Worm (Caenorhabditis elegans) whole organism, young adult: ENCODE results near the gene D1022.4.

Experiments
- B0035.1 ChIP-seq: sonication (generic microtip); optimal IDR thresholded peaks from 2 replicates; lab custom pipeline; 2016; ENCODE audit warnings: missing genetic modification characterization, mild to moderate bottlenecking, missing compliant biosample characterization, missing genotype, missing genetic modification reagents
- B0261.1 ChIP-seq: sonication (generic microtip); optimal IDR thresholded peaks from 2 replicates; lab custom pipeline; 2016; ENCODE audit warnings: mild to moderate bottlenecking, missing genetic modification characterization, moderate library complexity, missing compliant biosample characterization
- C06A6.2 ChIP-seq: fragments of 200-800 bp; sonication (Bioruptor generic); conservative IDR thresholded peaks from 2 replicates; pipeline ENCODE4 v1.3.6; 2022; ENCODE audit warnings: missing genetic modification characterization, missing compliant biosample characterization
- C17E4.6 ChIP-seq: fragments of 200-800 bp; sonication (Bioruptor generic); IDR thresholded peaks from 2 replicates; pipeline ENCODE4 v1.3.6; 2022; ENCODE audit warnings: missing genetic modification reagents, missing genetic modification characterization, missing compliant biosample characterization
- F37B4.10 ChIP-seq: fragments of 200-800 bp; sonication (Bioruptor generic); IDR thresholded peaks from 2 replicates; pipeline ENCODE4 v1.3.6; 2022; ENCODE audit warnings: missing genetic modification characterization, missing compliant biosample characterization
- K11D2.4 ChIP-seq: fragments of 200-800 bp; sonication (Bioruptor generic); IDR thresholded peaks from 2 replicates; pipeline ENCODE4 v1.3.6; 2022; ENCODE audit warnings: missing genetic modification reagents, missing genetic modification characterization, missing compliant biosample characterization
- Y53F4B.3 ChIP-seq: fragments of 200-800 bp; sonication (Bioruptor generic); IDR thresholded peaks from 2 replicates; pipeline ENCODE4 v1.3.6; 2022; ENCODE audit warnings: missing genetic modification reagents, missing genetic modification characterization, missing compliant biosample characterization
- Y79H2A.3 ChIP-seq: fragments of 200-800 bp; sonication (Bioruptor generic); conservative IDR thresholded peaks from 2 replicates; pipeline ENCODE4 v1.3.6; 2022; ENCODE audit warnings: missing genetic modification reagents, missing genetic modification characterization, missing compliant biosample characterization
- ZK185.1 ChIP-seq: sonication (generic microtip); optimal IDR thresholded peaks from 2 replicates; lab custom pipeline; 2016; ENCODE audit warnings: mild to moderate bottlenecking, missing genetic modification characterization, missing compliant biosample characterization; ENCODE audit not compliant: poor library complexity, severe bottlenecking
- aptf-2 ChIP-seq: fragments of 200-800 bp; sonication (Bioruptor generic); conservative IDR thresholded peaks from 2 replicates; pipeline ENCODE4 v1.3.6; 2022; ENCODE audit warnings: missing genetic modification reagents, missing genetic modification characterization, missing compliant biosample characterization
- attf-5 ChIP-seq: fragments of 200-800 bp; sonication (Bioruptor generic); optimal IDR thresholded peaks from 2 replicates; lab custom pipeline; 2018; ENCODE audit warnings: mild to moderate bottlenecking, missing genetic modification characterization, missing compliant biosample characterization
- bed-2 ChIP-seq: fragments of 200-800 bp; sonication (Bioruptor generic); IDR thresholded peaks from 2 replicates; pipeline ENCODE4 v1.3.6; 2022; ENCODE audit warnings: missing genetic modification reagents, missing genetic modification characterization, missing compliant biosample characterization
- ceh-100 ChIP-seq: fragments of 200-800 bp; sonication (Bioruptor generic); IDR thresholded peaks from 2 replicates; pipeline ENCODE4 v1.3.6; 2022; ENCODE audit warnings: missing genetic modification reagents, missing genetic modification characterization, missing compliant biosample characterization
- ceh-58 ChIP-seq: fragments of 200-800 bp; sonication (Bioruptor generic); IDR thresholded peaks from 2 replicates; pipeline ENCODE4 v1.3.6; 2022; ENCODE audit warnings: missing genetic modification characterization, missing compliant biosample characterization
- die-1 ChIP-seq: sonication (generic microtip); optimal IDR thresholded peaks from 2 replicates; lab custom pipeline; 2016; ENCODE audit warnings: missing genotype, mild to moderate bottlenecking, missing genetic modification characterization, missing compliant biosample characterization
- dox-1 ChIP-seq: fragments of 200-800 bp; sonication (Bioruptor generic); IDR thresholded peaks from 2 replicates; pipeline ENCODE4 v1.3.6; 2022; ENCODE audit warnings: missing genetic modification reagents, missing genetic modification characterization, missing compliant biosample characterization
- egl-18 ChIP-seq: fragments of 200-800 bp; sonication (Bioruptor generic); IDR thresholded peaks from 2 replicates; pipeline ENCODE4 v1.3.6; 2022; ENCODE audit warnings: missing genetic modification reagents, missing genetic modification characterization, missing compliant biosample characterization
- fkh-3 ChIP-seq: sonication (generic microtip); optimal IDR thresholded peaks from 2 replicates; lab custom pipeline; 2016; ENCODE audit warnings: mild to moderate bottlenecking, missing genetic modification characterization, missing compliant biosample characterization
- hlh-12 ChIP-seq: sonication (generic microtip); optimal IDR thresholded peaks from 2 replicates; lab custom pipeline; 2016; ENCODE audit warnings: missing genetic modification characterization, missing compliant biosample characterization
- hmg-1.2 ChIP-seq: fragments of 200-800 bp; sonication (Bioruptor generic); IDR thresholded peaks from 2 replicates; pipeline ENCODE4 v1.3.6; 2022; ENCODE audit warnings: missing genetic modification reagents, missing genetic modification characterization, missing compliant biosample characterization
- hmg-20 ChIP-seq: fragments of 200-800 bp; sonication (Bioruptor generic); IDR thresholded peaks from 2 replicates; pipeline ENCODE4 v1.3.6; 2022; ENCODE audit warnings: missing genetic modification reagents, missing genetic modification characterization, missing compliant biosample characterization
- hrde-1 ChIP-seq: sonication (generic microtip); optimal IDR thresholded peaks from 2 replicates; lab custom pipeline; 2016; ENCODE audit warnings: missing genetic modification characterization, mild to moderate bottlenecking, missing compliant biosample characterization, moderate library complexity, missing genotype, missing genetic modification reagents, borderline replicate concordance
- let-607 ChIP-seq, 2 experiments: fragments of 200-800 bp in 1 of 2; sonication (Bioruptor generic) in 1 of 2; sonication (generic microtip) in 1 of 2; optimal IDR thresholded peaks; 2 replicates each; lab custom pipeline; 2016 to 2018; ENCODE audit warnings: mild to moderate bottlenecking in 2 of 2, missing compliant biosample characterization in 2 of 2, missing genetic modification characterization in 2 of 2, moderate library complexity in 2 of 2, missing genotype in 1 of 2
- lin-35 ChIP-seq, 3 experiments: fragments of 150-350 bp in 2 of 3; sonication (generic microtip) in 1 of 3; optimal IDR thresholded peaks; 2 replicates each; lab custom pipeline; 2014 to 2018; ENCODE audit warnings: missing biosample characterization in 3 of 3, missing genetic modification characterization in 3 of 3, missing genetic modification reagents in 3 of 3
- lin-54 ChIP-seq: fragments of 200-800 bp; sonication (Bioruptor generic); optimal IDR thresholded peaks from 2 replicates; lab custom pipeline; 2018; ENCODE audit warnings: mild to moderate bottlenecking, missing genetic modification characterization, missing compliant biosample characterization
- lsy-27 ChIP-seq: sonication (generic microtip); optimal IDR thresholded peaks from 2 replicates; lab custom pipeline; 2017; ENCODE audit warnings: missing genetic modification characterization, mild to moderate bottlenecking, missing compliant biosample characterization, antibody characterized with exemption, missing genotype, borderline replicate concordance; ENCODE audit not compliant: insufficient read depth
- madf-3 ChIP-seq: fragments of 200-800 bp; sonication (Bioruptor generic); IDR thresholded peaks from 2 replicates; pipeline ENCODE4 v1.3.6; 2022; ENCODE audit warnings: missing genetic modification reagents, missing genetic modification characterization, missing compliant biosample characterization
- mel-28 ChIP-seq: sonication (generic microtip); optimal IDR thresholded peaks from 2 replicates; lab custom pipeline; 2016; ENCODE audit warnings: borderline replicate concordance, mild to moderate bottlenecking, missing genetic modification characterization, missing compliant biosample characterization
- mes-4 ChIP-seq: sonication (generic microtip); optimal IDR thresholded peaks from 2 replicates; lab custom pipeline; 2016; ENCODE audit warnings: missing genotype, missing genetic modification characterization, missing compliant biosample characterization
- nhr-120 ChIP-seq: fragments of 200-800 bp; sonication (Bioruptor generic); IDR thresholded peaks from 2 replicates; pipeline ENCODE4 v1.3.6; 2022; ENCODE audit warnings: missing genetic modification characterization, missing compliant biosample characterization
- nhr-179 ChIP-seq: sonication (generic microtip); optimal IDR thresholded peaks from 2 replicates; lab custom pipeline; 2016; ENCODE audit warnings: mild to moderate bottlenecking, missing genetic modification characterization, missing compliant biosample characterization
- zfh-2 ChIP-seq: fragments of 200-800 bp; sonication (Bioruptor generic); conservative IDR thresholded peaks from 2 replicates; pipeline ENCODE4 v1.3.6; 2022; ENCODE audit warnings: missing genetic modification reagents, missing genetic modification characterization, missing compliant biosample characterization
- ztf-22 ChIP-seq: fragments of 200-800 bp; sonication (Bioruptor generic); optimal IDR thresholded peaks from 2 replicates; lab custom pipeline; 2018; ENCODE audit warnings: mild to moderate bottlenecking, missing genetic modification characterization, moderate library complexity, missing compliant biosample characterization
- ztf-25 ChIP-seq: fragments of 200-800 bp; sonication (Bioruptor generic); IDR thresholded peaks from 2 replicates; pipeline ENCODE4 v1.3.6; 2022; ENCODE audit warnings: missing genetic modification reagents, missing genetic modification characterization, missing compliant biosample characterization

Gene D1022.4

ce11 chrII:7458706-7459105, 1.6 kb upstream of the D1022.4 start, which contains the start of gene D1022.5:
Gene D1022.5 (minus strand): TSS chrII:7458806.
- TF ChIP-seq attf-5 (GFP tag; lab: Kevin White, UChicago), result no peak
- no peak for TF ChIP-seq ztf-22 (GFP tag; lab: Kevin White, UChicago)
- no peak for TF ChIP-seq ceh-58 (GFP tag; lab: Robert Waterston, UW)
- no peak for TF ChIP-seq mes-4 (tag; lab: Kevin White, UChicago)
- TF ChIP-seq mel-28 (tag; lab: Kevin White, UChicago), result no peak
- TF ChIP-seq zfh-2 (GFP tag; lab: Robert Waterston, UW), result no peak
- no peak for TF ChIP-seq bed-2 (GFP tag; lab: Robert Waterston, UW)
- no peak for TF ChIP-seq hrde-1 (tag; lab: Kevin White, UChicago)
- no peak for TF ChIP-seq K11D2.4 (GFP tag; lab: Robert Waterston, UW)
- TF ChIP-seq aptf-2, result no peak
- no peak for TF ChIP-seq hlh-12
- TF ChIP-seq C17E4.6 (GFP tag; lab: Robert Waterston, UW), result no peak
- no peak for TF ChIP-seq nhr-120
- TF ChIP-seq B0261.1 (tag; lab: Kevin White, UChicago), result no peak
- TF ChIP-seq Y79H2A.3 (GFP tag; lab: Robert Waterston, UW), result no peak
- no peak for TF ChIP-seq ZK185.1 (tag; lab: Kevin White, UChicago)
- no peak for TF ChIP-seq lin-54 (GFP tag; lab: Kevin White, UChicago)
- TF ChIP-seq, all 124 proteins: peak for 0

ce11 chrII:7456184-7456583, 908 bp downstream of the D1022.4 start, which contains the start of gene D1022.3:
Gene D1022.3 (minus strand): TSS chrII:7456284.
- TF ChIP-seq Y53F4B.3 (GFP tag; lab: Robert Waterston, UW), result no peak
- no peak for TF ChIP-seq madf-3
- no peak for TF ChIP-seq F37B4.10 (GFP tag; lab: Robert Waterston, UW)
- no peak for TF ChIP-seq nhr-179 (tag; lab: Kevin White, UChicago)
- no peak for TF ChIP-seq C06A6.2 (GFP tag; lab: Robert Waterston, UW)
- TF ChIP-seq lsy-27 (tag; lab: Kevin White, UChicago), result no peak
- TF ChIP-seq B0035.1 (tag; lab: Kevin White, UChicago), result no peak
- no peak for TF ChIP-seq hmg-20 (GFP tag; lab: Robert Waterston, UW)
- no peak for TF ChIP-seq die-1 (tag; lab: Kevin White, UChicago)
- TF ChIP-seq fkh-3, result no peak
- no peak for TF ChIP-seq lin-54 (GFP tag; lab: Kevin White, UChicago)
- no peak for TF ChIP-seq let-607 (tag; optimal IDR thresholded peaks at IDR 0.05; lab: Kevin White, UChicago)
- TF ChIP-seq ZK185.1 (tag; lab: Kevin White, UChicago), result no peak
- no peak for TF ChIP-seq lin-35 (GFP tag; optimal IDR thresholded peaks at IDR 0.05; lab: Kevin White, UChicago)
- TF ChIP-seq hmg-1.2 (GFP tag; lab: Robert Waterston, UW), result no peak
- TF ChIP-seq ceh-100, result no peak
- TF ChIP-seq egl-18 (GFP tag; lab: Robert Waterston, UW), result no peak

ce11 chrII:7446683-7447082, 10.4 kb downstream of the D1022.4 start:
- TF ChIP-seq aptf-2 (0 out of 2 replicates have a peak, but pooled peaks have one; percentile 33), K11D2.4 (GFP tag; lab: Robert Waterston, UW) (0 out of 2 replicates have a peak, but pooled peaks have one; percentile 10), dox-1 (GFP tag; lab: Robert Waterston, UW) (peak; percentile 51), ztf-25 (GFP tag; lab: Robert Waterston, UW) (0 out of 2 replicates have a peak, but pooled peaks have one; percentile 3), Y79H2A.3 (GFP tag; lab: Robert Waterston, UW) (0 out of 2 replicates have a peak, but pooled peaks have one; percentile 43)
- TF ChIP-seq, all 124 proteins: peak for 5; not testable (repeated sequence) for 119
